Worm (Caenorhabditis elegans) whole organism, L4 larva: ENCODE measurements around the gene txt-18.

Source experiments
- F10B5.3 ChIP-seq: sonication (generic microtip); optimal IDR thresholded peaks from 2 replicates; lab custom pipeline; 2016; ENCODE audit warnings: mild to moderate bottlenecking, missing genetic modification characterization, missing compliant biosample characterization
- F26F4.8 ChIP-seq: fragments of 200-800 bp; sonication (Bioruptor generic); conservative IDR thresholded peaks from 2 replicates; pipeline ENCODE4 v1.3.6; 2022; ENCODE audit warnings: missing genetic modification characterization, missing compliant biosample characterization
- F37D6.2 ChIP-seq: sonication (generic microtip); optimal IDR thresholded peaks from 2 replicates; lab custom pipeline; 2016; ENCODE audit warnings: mild to moderate bottlenecking, missing genetic modification characterization, missing compliant biosample characterization
- F44E2.7 ChIP-seq: fragments of 200-800 bp; sonication (Bioruptor generic); IDR thresholded peaks from 2 replicates; pipeline ENCODE4 v2.1.2; 2022; ENCODE audit warnings: missing genetic modification characterization, missing compliant biosample characterization
- F49E8.2 ChIP-seq: sonication (generic microtip); optimal IDR thresholded peaks from 2 replicates; lab custom pipeline; 2016; ENCODE audit warnings: missing compliant biosample characterization, mild to moderate bottlenecking, missing genetic modification characterization, borderline replicate concordance
- Y5F2A.4 ChIP-seq: fragments of 200-800 bp; sonication (Bioruptor generic); optimal IDR thresholded peaks from 2 replicates; lab custom pipeline; 2018; ENCODE audit warnings: mild to moderate bottlenecking, missing genetic modification characterization, missing compliant biosample characterization
- Y75B8A.6 ChIP-seq: fragments of 200-800 bp; sonication (Bioruptor generic); IDR thresholded peaks from 2 replicates; pipeline ENCODE4 v1.3.6; 2022; ENCODE audit warnings: missing genetic modification reagents, missing genetic modification characterization, missing compliant biosample characterization
- aly-2 ChIP-seq: sonication (generic microtip); optimal IDR thresholded peaks from 2 replicates; lab custom pipeline; 2018; ENCODE audit warnings: missing biosample characterization, missing genetic modification characterization
- arid-1 ChIP-seq: fragments of 200-800 bp; sonication (Bioruptor generic); conservative IDR thresholded peaks from 2 replicates; pipeline ENCODE4 v1.3.6; 2022; ENCODE audit warnings: missing genetic modification reagents, missing genetic modification characterization, missing compliant biosample characterization
- ceh-32 ChIP-seq: sonication (generic microtip); optimal IDR thresholded peaks from 2 replicates; lab custom pipeline; 2016; ENCODE audit warnings: mild to moderate bottlenecking, missing genetic modification characterization, missing compliant biosample characterization; ENCODE audit not compliant: poor library complexity
- ceh-82 ChIP-seq: sonication (generic microtip); optimal IDR thresholded peaks from 2 replicates; lab custom pipeline; 2017; ENCODE audit warnings: missing biosample characterization, missing genetic modification characterization
- ctbp-1 ChIP-seq: fragments of 200-800 bp; sonication (Bioruptor generic); IDR thresholded peaks from 2 replicates; pipeline ENCODE4 v1.3.6; 2022; ENCODE audit warnings: missing genetic modification reagents, missing genetic modification characterization, missing compliant biosample characterization
- daf-12 ChIP-seq: fragments of 150-350 bp; optimal IDR thresholded peaks from 2 replicates; lab custom pipeline; 2014; ENCODE audit warnings: missing biosample characterization, missing genetic modification reagents, missing genetic modification characterization
- daf-16 ChIP-seq, 3 experiments: sonication (generic microtip); optimal IDR thresholded peaks; 2 replicates each; lab custom pipeline; 2016 to 2017; ENCODE audit warnings: missing genetic modification characterization in 3 of 3, missing genetic modification reagents in 3 of 3, mild to moderate bottlenecking in 2 of 3, missing compliant biosample characterization in 2 of 3, missing biosample characterization in 1 of 3, moderate library complexity in 1 of 3
- daf-19 ChIP-seq: fragments of 200-800 bp; sonication (Bioruptor generic); conservative IDR thresholded peaks from 2 replicates; pipeline ENCODE4 v1.3.6; 2022; ENCODE audit warnings: missing genetic modification characterization, missing compliant biosample characterization
- daf-8 ChIP-seq: fragments of 200-800 bp; sonication (Bioruptor generic); IDR thresholded peaks from 2 replicates; pipeline ENCODE4 v1.3.6; 2022; ENCODE audit warnings: missing genetic modification characterization, missing compliant biosample characterization
- dmd-8 ChIP-seq: fragments of 200-800 bp; sonication (Bioruptor generic); IDR thresholded peaks from 2 replicates; pipeline ENCODE4 v1.3.6; 2022; ENCODE audit warnings: missing genetic modification characterization, missing compliant biosample characterization
- egl-27 ChIP-seq: sonication (generic microtip); optimal IDR thresholded peaks from 3 replicates; lab custom pipeline; 2017; ENCODE audit warnings: missing biosample characterization, missing genetic modification reagents, missing genetic modification characterization
- egl-43 ChIP-seq: fragments of 200-800 bp; sonication (Bioruptor generic); IDR thresholded peaks from 2 replicates; pipeline ENCODE4 v1.3.6; 2022; ENCODE audit warnings: missing genetic modification reagents, missing genetic modification characterization, missing compliant biosample characterization
- fos-1 ChIP-seq: fragments of 150-350 bp; optimal IDR thresholded peaks from 2 replicates; lab custom pipeline; 2014; ENCODE audit warnings: missing biosample characterization, missing genetic modification characterization
- hlh-30 ChIP-seq: sonication (generic microtip); optimal IDR thresholded peaks from 2 replicates; lab custom pipeline; 2017; ENCODE audit warnings: antibody characterized with exemption, mild to moderate bottlenecking, missing genetic modification characterization, missing compliant biosample characterization; ENCODE audit not compliant: insufficient read depth
- lim-7 ChIP-seq: fragments of 200-800 bp; sonication (Bioruptor generic); IDR thresholded peaks from 2 replicates; pipeline ENCODE4 v1.3.6; 2022; ENCODE audit warnings: missing genetic modification characterization, missing compliant biosample characterization
- lin-1 ChIP-seq: fragments of 200-800 bp; sonication (Bioruptor generic); IDR thresholded peaks from 2 replicates; pipeline ENCODE4 v1.3.6; 2022; ENCODE audit warnings: missing genetic modification reagents, missing genetic modification characterization, missing compliant biosample characterization
- lin-38 ChIP-seq: fragments of 200-800 bp; sonication (Bioruptor generic); IDR thresholded peaks from 2 replicates; pipeline ENCODE4 v1.3.6; 2022; ENCODE audit warnings: missing genetic modification reagents, missing genetic modification characterization, missing compliant biosample characterization
- lin-39 ChIP-seq: fragments of 150-350 bp; optimal IDR thresholded peaks from 2 replicates; lab custom pipeline; 2014; ENCODE audit warnings: missing biosample characterization, missing genetic modification reagents, missing genetic modification characterization
- madf-5 ChIP-seq, 2 experiments: fragments of 200-800 bp; sonication (Bioruptor generic); IDR thresholded peaks; 2 replicates each; pipeline ENCODE4 v1.3.6; 2022; ENCODE audit warnings: missing compliant biosample characterization in 2 of 2, missing genetic modification characterization in 2 of 2
- mxl-3 ChIP-seq: fragments of 200-800 bp; sonication (Bioruptor generic); optimal IDR thresholded peaks from 2 replicates; lab custom pipeline; 2018; ENCODE audit warnings: mild to moderate bottlenecking, missing genetic modification characterization, missing compliant biosample characterization
- nhr-102 ChIP-seq: sonication (generic microtip); optimal IDR thresholded peaks from 2 replicates; lab custom pipeline; 2016; ENCODE audit warnings: mild to moderate bottlenecking, missing genetic modification characterization, moderate library complexity, missing compliant biosample characterization
- nhr-11 ChIP-seq: fragments of 150-350 bp; optimal IDR thresholded peaks from 2 replicates; lab custom pipeline; 2014; ENCODE audit warnings: missing biosample characterization, missing genetic modification characterization
- nhr-237 ChIP-seq: sonication (generic microtip); optimal IDR thresholded peaks from 2 replicates; lab custom pipeline; 2017; ENCODE audit warnings: missing biosample characterization, missing genetic modification characterization
- nhr-28 ChIP-seq: fragments of 150-350 bp; optimal IDR thresholded peaks from 2 replicates; lab custom pipeline; 2014; ENCODE audit warnings: missing biosample characterization, missing genetic modification characterization
- nhr-48 ChIP-seq: sonication (generic microtip); optimal IDR thresholded peaks from 2 replicates; lab custom pipeline; 2016; ENCODE audit warnings: mild to moderate bottlenecking, missing genetic modification characterization, missing compliant biosample characterization
- nhr-77 ChIP-seq: fragments of 150-350 bp; optimal IDR thresholded peaks from 2 replicates; lab custom pipeline; 2014; ENCODE audit warnings: missing biosample characterization, missing genetic modification characterization
- pha-4 ChIP-seq, 2 experiments: fragments of 150-350 bp in 1 of 2; fragments of 200-800 bp in 1 of 2; sonication (Bioruptor generic) in 1 of 2; IDR thresholded peaks in 1 of 2; optimal IDR thresholded peaks in 1 of 2; 2 replicates each; pipeline versions ENCODE4 v1.3.6 to Lab custom; 2014 to 2022; ENCODE audit warnings: missing genetic modification characterization in 2 of 2, missing genetic modification reagents in 2 of 2, missing biosample characterization in 1 of 2, missing compliant biosample characterization in 1 of 2
- php-3 ChIP-seq: fragments of 200-800 bp; sonication (Bioruptor generic); IDR thresholded peaks from 2 replicates; pipeline ENCODE4 v1.3.6; 2022; ENCODE audit warnings: missing genetic modification reagents, missing genetic modification characterization, missing compliant biosample characterization
- rbr-2 ChIP-seq: sonication (generic microtip); optimal IDR thresholded peaks from 2 replicates; lab custom pipeline; 2016; ENCODE audit warnings: missing genotype, missing genetic modification characterization, missing compliant biosample characterization
- saeg-2 ChIP-seq: fragments of 200-800 bp; sonication (Bioruptor generic); IDR thresholded peaks from 2 replicates; pipeline ENCODE4 v1.3.6; 2022; ENCODE audit warnings: missing genetic modification reagents, missing genetic modification characterization, missing compliant biosample characterization
- sdz-12 ChIP-seq: fragments of 200-800 bp; sonication (Bioruptor generic); optimal IDR thresholded peaks from 2 replicates; lab custom pipeline; 2018; ENCODE audit warnings: mild to moderate bottlenecking, missing genetic modification characterization, missing compliant biosample characterization
- skn-1 ChIP-seq: fragments of 150-350 bp; optimal IDR thresholded peaks from 2 replicates; lab custom pipeline; 2014; ENCODE audit warnings: missing biosample characterization, missing genetic modification characterization
- snpc-1.2 ChIP-seq: fragments of 200-800 bp; sonication (Bioruptor generic); IDR thresholded peaks from 2 replicates; pipeline ENCODE4 v1.3.6; 2022; ENCODE audit warnings: missing genetic modification reagents, missing genetic modification characterization, missing compliant biosample characterization
- spr-1 ChIP-seq: sonication (generic microtip); optimal IDR thresholded peaks from 2 replicates; lab custom pipeline; 2016; ENCODE audit warnings: mild to moderate bottlenecking, missing genetic modification characterization, missing compliant biosample characterization
- tag-97 ChIP-seq: fragments of 200-800 bp; sonication (Bioruptor generic); IDR thresholded peaks from 2 replicates; pipeline ENCODE4 v1.3.6; 2022; ENCODE audit warnings: missing genetic modification characterization, missing compliant biosample characterization
- zfp-2 ChIP-seq: sonication (generic microtip); optimal IDR thresholded peaks from 2 replicates; lab custom pipeline; 2016; ENCODE audit warnings: mild to moderate bottlenecking, missing genetic modification characterization, missing compliant biosample characterization
- zfp-3 ChIP-seq: fragments of 200-800 bp; sonication (Bioruptor generic); conservative IDR thresholded peaks from 2 replicates; pipeline ENCODE4 v1.3.6; 2022; ENCODE audit warnings: missing genetic modification reagents, missing genetic modification characterization, missing compliant biosample characterization
- zip-2 ChIP-seq: fragments of 150-350 bp; optimal IDR thresholded peaks from 2 replicates; lab custom pipeline; 2014; ENCODE audit warnings: missing biosample characterization, missing genetic modification characterization
- ztf-11 ChIP-seq: fragments of 150-350 bp; optimal IDR thresholded peaks from 2 replicates; lab custom pipeline; 2014; ENCODE audit warnings: missing biosample characterization, missing genetic modification characterization
- ztf-7 ChIP-seq: fragments of 150-350 bp; optimal IDR thresholded peaks from 2 replicates; lab custom pipeline; 2014; ENCODE audit warnings: missing biosample characterization, missing genetic modification characterization

Gene txt-18

ce11 chrII:6355396-6356346 lies 11.8 kb downstream of the txt-18 start, which contains the start of gene C32D5.11 (continued):
- TF ChIP-seq hlh-30 (tag; lab: Kevin White, UChicago) (peak; percentile 82), egl-43 (no peak)

- no peak for TF ChIP-seq nhr-48 (tag; lab: Kevin White, UChicago)
- TF ChIP-seq daf-12 (tag; lab: Kevin White, UChicago), result no peak
- TF ChIP-seq daf-16 (GFP tag; optimal IDR thresholded peaks at IDR 0.05; lab: Kevin White, UChicago), result no peak
- TF ChIP-seq daf-16 (tag; optimal IDR thresholded peaks at IDR 0.05; lab: Kevin White, UChicago), result no peak
- TF ChIP-seq egl-27 (tag; lab: Kevin White, UChicago), result no peak
- TF ChIP-seq daf-19 (GFP tag; lab: Robert Waterston, UW), result 0 out of 2 replicates have a peak, but pooled peaks have one; percentile 62
- TF ChIP-seq skn-1 (tag; lab: Kevin White, UChicago), result no peak
- no peak for TF ChIP-seq F10B5.3 (tag; lab: Kevin White, UChicago)
- no peak for TF ChIP-seq ztf-7
- peak; percentile 14 for TF ChIP-seq F49E8.2
- TF ChIP-seq F37D6.2, result no peak
- no peak for TF ChIP-seq php-3 (GFP tag; lab: Robert Waterston, UW)
- TF ChIP-seq saeg-2 (GFP tag; lab: Robert Waterston, UW), result no peak
- peak; percentile 51; the same call in 1 of the 2 replicates for TF ChIP-seq F44E2.7 (GFP tag; lab: Robert Waterston, UW)
- TF ChIP-seq madf-5 (GFP tag; IDR thresholded peaks at IDR 0.05; lab: Robert Waterston, UW), result peak in 1 of 2 experiments; percentile 78; a peak in 2 of 4 replicates
- peak; percentile 73; the same call in 1 of the 2 replicates for TF ChIP-seq pha-4 (GFP tag; IDR thresholded peaks at IDR 0.05; lab: Robert Waterston, UW)
- TF ChIP-seq pha-4 (tag; optimal IDR thresholded peaks at IDR 0.05; lab: Kevin White, UChicago), result no peak
- TF ChIP-seq mxl-3 (GFP tag; lab: Kevin White, UChicago), result no peak
- no peak for TF ChIP-seq spr-1 (tag; lab: Kevin White, UChicago)
- no peak for TF ChIP-seq ceh-82 (tag; lab: Kevin White, UChicago)
- TF ChIP-seq zip-2, result no peak
- no peak for TF ChIP-seq tag-97 (GFP tag; lab: Robert Waterston, UW)
- no peak for TF ChIP-seq aly-2 (tag; lab: Kevin White, UChicago)
- no peak for TF ChIP-seq rbr-2
- TF ChIP-seq F26F4.8 (GFP tag; lab: Robert Waterston, UW), result no peak
- TF ChIP-seq ctbp-1 (GFP tag; lab: Robert Waterston, UW), result no peak
- no peak for TF ChIP-seq ztf-11 (tag; lab: Kevin White, UChicago)
- no peak for TF ChIP-seq nhr-28
- TF ChIP-seq snpc-1.2 (GFP tag; lab: Robert Waterston, UW), result 0 out of 2 replicates have a peak, but pooled peaks have one; percentile 20
- peak; percentile 77 for TF ChIP-seq lim-7
- no peak for TF ChIP-seq nhr-102 (tag; lab: Kevin White, UChicago)
- TF ChIP-seq lin-39, result no peak
- no peak for TF ChIP-seq sdz-12 (GFP tag; lab: Kevin White, UChicago)
- TF ChIP-seq daf-8 (GFP tag; lab: Robert Waterston, UW), result no peak
- no peak for TF ChIP-seq lin-1 (GFP tag; lab: Robert Waterston, UW)
- peak; percentile 38 for TF ChIP-seq Y5F2A.4 (GFP tag; lab: Kevin White, UChicago)
- peak; percentile 86 for TF ChIP-seq arid-1 (GFP tag; lab: Robert Waterston, UW)
- no peak for TF ChIP-seq fos-1 (tag; lab: Kevin White, UChicago)
- TF ChIP-seq ceh-32 (tag; lab: Kevin White, UChicago), result no peak
- no peak for TF ChIP-seq Y75B8A.6 (GFP tag; lab: Robert Waterston, UW)
- peak; percentile 57; the same call in 1 of the 2 replicates for TF ChIP-seq dmd-8
- no peak for TF ChIP-seq zfp-3 (GFP tag; lab: Robert Waterston, UW)
- no peak for TF ChIP-seq nhr-237 (tag; lab: Kevin White, UChicago)
- TF ChIP-seq zfp-2 (tag; lab: Kevin White, UChicago), result no peak
- TF ChIP-seq lin-38 (GFP tag; lab: Robert Waterston, UW), result peak; percentile 60
- TF ChIP-seq nhr-77 (tag; lab: Kevin White, UChicago), result no peak
- TF ChIP-seq nhr-11, result no peak
These were observed 14.4 kb downstream of the txt-18 start for ce11 chrII:6358232-6358631.
